Fruit fly (Drosophila melanogaster): ENCODE results near the gene tex.

DNA sequence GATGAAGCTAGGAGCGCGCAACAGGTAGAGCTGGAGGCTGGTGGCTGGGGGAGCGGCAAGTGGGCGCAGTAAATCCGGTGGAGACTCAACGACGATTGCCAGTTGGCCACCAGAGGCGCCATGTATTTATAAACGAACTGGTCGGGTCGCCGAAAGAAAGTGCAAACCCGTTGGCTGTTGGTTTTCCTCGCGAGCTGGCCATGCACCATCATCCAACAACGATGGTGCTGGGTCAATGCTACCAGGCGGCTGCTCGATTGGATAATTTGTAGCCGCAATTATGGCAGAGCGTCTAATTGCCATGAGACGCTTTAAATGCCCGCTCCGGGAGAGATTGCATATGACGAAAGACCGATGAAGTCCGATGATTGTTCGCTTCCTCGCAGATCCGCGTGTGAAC, 2.2 kb upstream of the tex start, which contains the start of gene CG11693:
- TF ChIP-seq CG33017 (tag; optimal IDR thresholded peaks at IDR 0.05) (no peak), kay (GFP tag; ENCODE audit: borderline replicate concordance) (no peak), pad (GFP tag; optimal IDR thresholded peaks at IDR 0.05) (no peak), cic (GFP tag; optimal IDR thresholded peaks at IDR 0.05) (no peak), bab1 (GFP tag; optimal IDR thresholded peaks at IDR 0.05) (no peak), Mnt (GFP tag; optimal IDR thresholded peaks at IDR 0.05) (no peak), tj (GFP tag; optimal IDR thresholded peaks at IDR 0.05) (no peak)

Measured in whole organism, adult.